Worm (Caenorhabditis elegans): ENCODE data around the gene spig-3.

DNA sequence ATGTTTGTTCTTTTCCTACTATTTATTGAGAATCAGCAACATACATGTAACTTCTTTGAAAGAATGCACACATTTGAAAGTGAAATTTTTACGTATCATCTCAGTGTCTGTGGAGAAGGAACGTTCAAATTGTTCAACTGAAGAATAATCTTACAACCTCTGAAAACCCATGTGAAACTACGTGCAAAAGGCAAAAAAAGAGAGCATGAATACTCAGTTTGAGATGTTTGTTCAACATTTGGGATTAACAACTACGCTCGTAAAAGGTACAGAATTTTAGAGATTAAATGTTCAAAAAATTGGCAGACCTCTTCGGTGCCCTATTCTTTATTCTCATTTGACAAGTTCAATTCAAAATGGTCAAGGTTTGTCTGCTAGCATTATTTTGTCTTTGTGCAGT lies 47.4 kb downstream of the spig-3 start, which contains the start of gene K02E11.5:
- TF ChIP-seq nhr-25 (tag; optimal IDR thresholded peaks at IDR 0.05; ENCODE audit: borderline replicate concordance, insufficient read depth): no peak
- no peak for TF ChIP-seq lin-15B (tag; optimal IDR thresholded peaks at IDR 0.05)
- TF ChIP-seq mxl-3 (GFP tag; optimal IDR thresholded peaks at IDR 0.05): no peak
- TF ChIP-seq nhr-77 (tag; optimal IDR thresholded peaks at IDR 0.05): no peak
- TF ChIP-seq hmg-1.1 (GFP tag; IDR thresholded peaks at IDR 0.05): no peak
- no peak for TF ChIP-seq set-16 (GFP tag; IDR thresholded peaks at IDR 0.05)
- no peak for TF ChIP-seq php-3 (GFP tag; IDR thresholded peaks at IDR 0.05)
- TF ChIP-seq mxl-2 (GFP tag; conservative IDR thresholded peaks at IDR 0.05): no peak
- TF ChIP-seq unc-62 (GFP tag; optimal IDR thresholded peaks at IDR 0.05 in 1 of 2): no peak
- TF ChIP-seq unc-62 (tag; optimal IDR thresholded peaks at IDR 0.05): no peak
